Fruit fly (Drosophila melanogaster) whole organism, embryonic: Measurements from ENCODE around the gene CG7213.
A peak's percentile ranks its signal among the peaks of the same experiment; 100 is the strongest.

Experiments used
- Abd-B ChIP-seq: fragments of 200-800 bp; sonication (Bioruptor generic); optimal IDR thresholded peaks from 2 replicates; lab custom pipeline; 2018; ENCODE audit warnings: missing biosample characterization, mild to moderate bottlenecking, missing genetic modification characterization, moderate library complexity
- Atf6 ChIP-seq: fragments of 200-800 bp; sonication (Bioruptor generic); IDR thresholded peaks from 2 replicates; pipeline ENCODE4 v1.3.6; 2022; ENCODE audit warnings: missing biosample characterization, missing genetic modification characterization
- Awh ChIP-seq: fragments of 200-800 bp; sonication (Bioruptor generic); IDR thresholded peaks from 2 replicates; pipeline ENCODE4, ENCODE4 v1.3.6; 2022; ENCODE audit warnings: missing biosample characterization, missing genetic modification characterization
- Bgb ChIP-seq: fragments of 200-800 bp; sonication (Bioruptor generic); IDR thresholded peaks from 2 replicates; pipeline ENCODE4 v1.3.6; 2022; ENCODE audit warnings: missing biosample characterization, missing genetic modification characterization; ENCODE audit not compliant: partially characterized antibody
- CG10565 ChIP-seq: fragments of 200-800 bp; sonication (Bioruptor generic); optimal IDR thresholded peaks from 3 replicates; lab custom pipeline; 2016; ENCODE audit warnings: missing biosample characterization, mild to moderate bottlenecking, missing genetic modification characterization
- CG10979 ChIP-seq: fragments of 200-800 bp; sonication (Bioruptor generic); optimal IDR thresholded peaks from 2 replicates; lab custom pipeline; 2018; ENCODE audit warnings: missing biosample characterization, mild to moderate bottlenecking, missing genetic modification characterization, moderate library complexity
- CG11247 ChIP-seq: fragments of 200-800 bp; sonication (Bioruptor generic); IDR thresholded peaks from 2 replicates; pipeline ENCODE4 v1.3.6; 2022; ENCODE audit warnings: missing biosample characterization, missing genetic modification characterization
- CG11695 ChIP-seq: fragments of 200-800 bp; sonication (Bioruptor generic); IDR thresholded peaks from 3 replicates; pipeline ENCODE4 v1.3.6; 2022; ENCODE audit warnings: missing biosample characterization, missing genetic modification characterization
- CG12236 ChIP-seq: fragments of 200-800 bp; sonication (Bioruptor generic); optimal IDR thresholded peaks from 2 replicates; lab custom pipeline; 2016; ENCODE audit warnings: missing biosample characterization, missing genetic modification characterization
- CG13287 ChIP-seq: fragments of 200-800 bp; sonication (Bioruptor generic); IDR thresholded peaks from 2 replicates; pipeline ENCODE4 v1.3.6; 2022; ENCODE audit warnings: missing biosample characterization, missing genetic modification characterization; ENCODE audit not compliant: partially characterized antibody
- CG13296 ChIP-seq: fragments of 200-800 bp; sonication (Bioruptor generic); optimal IDR thresholded peaks from 3 replicates; lab custom pipeline; 2018; ENCODE audit warnings: missing biosample characterization, mild to moderate bottlenecking, missing genetic modification characterization
- CG1647 ChIP-seq: fragments of 200-800 bp; sonication (Bioruptor generic); optimal IDR thresholded peaks from 3 replicates; lab custom pipeline; 2016; ENCODE audit warnings: missing biosample characterization, missing genetic modification characterization
- CG16815 ChIP-seq: fragments of 200-800 bp; sonication (Bioruptor generic); optimal IDR thresholded peaks from 3 replicates; lab custom pipeline; 2017; ENCODE audit warnings: missing biosample characterization, mild to moderate bottlenecking, missing genetic modification characterization
- CG17186 ChIP-seq: fragments of 200-800 bp; sonication (Bioruptor generic); optimal IDR thresholded peaks from 3 replicates; lab custom pipeline; 2017; ENCODE audit warnings: missing biosample characterization, missing genetic modification reagents, missing genetic modification characterization
- CG2889 ChIP-seq: fragments of 200-800 bp; sonication (Bioruptor generic); IDR thresholded peaks from 3 replicates; pipeline ENCODE4 v1.3.6; 2022; ENCODE audit warnings: missing biosample characterization, missing genetic modification characterization
- CG3407 ChIP-seq: fragments of 200-800 bp; sonication (Bioruptor generic); optimal IDR thresholded peaks from 2 replicates; lab custom pipeline; 2018; ENCODE audit warnings: missing biosample characterization, mild to moderate bottlenecking, missing genetic modification characterization
- CG3847 ChIP-seq: fragments of 200-800 bp; sonication (Bioruptor generic); IDR thresholded peaks from 2 replicates; pipeline ENCODE4 v1.3.6; 2022; ENCODE audit warnings: missing biosample characterization, missing genetic modification characterization
- CG5245 ChIP-seq: fragments of 200-800 bp; sonication (Bioruptor generic); optimal IDR thresholded peaks from 3 replicates; lab custom pipeline; 2016; ENCODE audit warnings: missing biosample characterization, missing genetic modification characterization
- CG9609 ChIP-seq: fragments of 200-800 bp; sonication (Bioruptor generic); optimal IDR thresholded peaks from 3 replicates; lab custom pipeline; 2016; ENCODE audit warnings: missing biosample characterization, missing genetic modification characterization
- CHES-1-like ChIP-seq: fragments of 200-800 bp; sonication (Bioruptor generic); optimal IDR thresholded peaks from 2 replicates; lab custom pipeline; 2016; ENCODE audit warnings: missing biosample characterization, missing genetic modification characterization
- Chrac-16 ChIP-seq: fragments of 200-800 bp; sonication (Bioruptor generic); optimal IDR thresholded peaks from 3 replicates; lab custom pipeline; 2016; ENCODE audit warnings: missing biosample characterization, missing genetic modification characterization
- E2f2 ChIP-seq: fragments of 200-800 bp; sonication (Bioruptor generic); IDR thresholded peaks from 2 replicates; pipeline ENCODE4 v1.3.6; 2022; ENCODE audit warnings: missing biosample characterization, missing genetic modification characterization
- Ets97D ChIP-seq: fragments of 200-800 bp; sonication (Bioruptor generic); optimal IDR thresholded peaks from 3 replicates; lab custom pipeline; 2016; ENCODE audit warnings: missing biosample characterization, missing genetic modification characterization
- Hand ChIP-seq: fragments of 200-800 bp; sonication (Bioruptor generic); optimal IDR thresholded peaks from 2 replicates; lab custom pipeline; 2017; ENCODE audit warnings: mild to moderate bottlenecking, missing biosample characterization, missing genetic modification reagents, missing genetic modification characterization
- Hey ChIP-seq: fragments of 200-800 bp; sonication (Bioruptor generic); optimal IDR thresholded peaks from 3 replicates; lab custom pipeline; 2018; ENCODE audit warnings: missing biosample characterization, mild to moderate bottlenecking, missing genetic modification characterization
- Hr51 ChIP-seq, 2 experiments: fragments of 200-800 bp; sonication (Bioruptor generic); optimal IDR thresholded peaks; 2 replicates in 1 of 2; 3 replicates in 1 of 2; lab custom pipeline; 2016 to 2018; ENCODE audit warnings: missing biosample characterization in 2 of 2, missing genetic modification characterization in 2 of 2, mild to moderate bottlenecking in 1 of 2, moderate library complexity in 1 of 2
- NC2β ChIP-seq: fragments of 200-800 bp; sonication (Bioruptor generic); optimal IDR thresholded peaks from 2 replicates; lab custom pipeline; 2016; ENCODE audit warnings: missing biosample characterization, missing genetic modification characterization
- NK7.1 ChIP-seq: fragments of 200-800 bp; sonication (Bioruptor generic); optimal IDR thresholded peaks from 3 replicates; lab custom pipeline; 2016; ENCODE audit warnings: missing biosample characterization, missing genetic modification characterization
- Oli ChIP-seq: fragments of 200-800 bp; sonication (Bioruptor generic); optimal IDR thresholded peaks from 2 replicates; lab custom pipeline; 2018; ENCODE audit warnings: missing biosample characterization, mild to moderate bottlenecking, missing genetic modification characterization, moderate library complexity
- Opbp ChIP-seq: fragments of 200-800 bp; sonication (Bioruptor generic); IDR thresholded peaks from 3 replicates; pipeline ENCODE4 v1.3.6; 2022; ENCODE audit warnings: missing biosample characterization, missing genetic modification characterization; ENCODE audit not compliant: partially characterized antibody
- Rx ChIP-seq: fragments of 200-800 bp; sonication (Bioruptor generic); IDR thresholded peaks from 2 replicates; pipeline ENCODE4 v1.3.6; 2022; ENCODE audit warnings: missing biosample characterization, missing genetic modification characterization
- Six4 ChIP-seq: fragments of 200-800 bp; sonication (Bioruptor generic); optimal IDR thresholded peaks from 2 replicates; lab custom pipeline; 2016; ENCODE audit warnings: missing biosample characterization, missing genetic modification characterization
- Sry-δ ChIP-seq: fragments of 200-800 bp; sonication (Bioruptor generic); optimal IDR thresholded peaks from 2 replicates; lab custom pipeline; 2016; ENCODE audit warnings: missing biosample characterization, missing genetic modification characterization
- Taf1 ChIP-seq: fragments of 200-800 bp; sonication (Bioruptor generic); IDR thresholded peaks from 2 replicates; pipeline ENCODE4 v1.3.6; 2022; ENCODE audit warnings: missing biosample characterization, missing genetic modification characterization
- Trl ChIP-seq, 3 experiments: fragments of >200 bp in 2 of 3; fragments of 200-800 bp in 1 of 3; sonication (Bioruptor generic) in 1 of 3; optimal IDR thresholded peaks; 2 replicates in 1 of 3; 3 replicates in 2 of 3; lab custom pipeline; 2016 to 2017; ENCODE audit warnings: missing biosample characterization in 1 of 3, missing genetic modification characterization in 1 of 3
- Usf ChIP-seq: fragments of 200-800 bp; sonication (Bioruptor generic); optimal IDR thresholded peaks from 2 replicates; lab custom pipeline; 2017; ENCODE audit warnings: missing genotype, missing biosample characterization, missing genetic modification characterization
- Xrp1 ChIP-seq: fragments of 200-800 bp; sonication (Bioruptor generic); IDR thresholded peaks from 2 replicates; pipeline ENCODE4 v1.3.6; 2022; ENCODE audit warnings: missing biosample characterization, missing genetic modification characterization
- disco-r ChIP-seq: fragments of 200-800 bp; sonication (Bioruptor generic); optimal IDR thresholded peaks from 2 replicates; lab custom pipeline; 2016; ENCODE audit warnings: missing biosample characterization, missing genetic modification characterization
- exex ChIP-seq: fragments of 200-800 bp; sonication (Bioruptor generic); optimal IDR thresholded peaks from 4 replicates; lab custom pipeline; 2018; ENCODE audit warnings: missing biosample characterization, mild to moderate bottlenecking, missing genetic modification characterization, moderate library complexity
- gro ChIP-seq: fragments of 200-800 bp; sonication (Bioruptor generic); optimal IDR thresholded peaks from 2 replicates; lab custom pipeline; 2016; ENCODE audit warnings: missing biosample characterization, missing genetic modification characterization
- kah ChIP-seq: fragments of 200-800 bp; sonication (Bioruptor generic); optimal IDR thresholded peaks from 2 replicates; lab custom pipeline; 2018; ENCODE audit warnings: missing biosample characterization, mild to moderate bottlenecking, missing genetic modification characterization
- nerfin-1 ChIP-seq: fragments of 200-800 bp; sonication (Bioruptor generic); optimal IDR thresholded peaks from 3 replicates; lab custom pipeline; 2019; ENCODE audit warnings: missing biosample characterization, mild to moderate bottlenecking, missing genetic modification characterization, moderate library complexity
- nmo ChIP-seq: fragments of 200-800 bp; sonication (Bioruptor generic); optimal IDR thresholded peaks from 2 replicates; lab custom pipeline; 2018; ENCODE audit warnings: missing biosample characterization, mild to moderate bottlenecking, missing genetic modification characterization, moderate library complexity
- pan ChIP-seq, 4 experiments: fragments of >200 bp in 3 of 4; fragments of 200-800 bp in 1 of 4; sonication (Bioruptor generic) in 1 of 4; optimal IDR thresholded peaks in 3 of 4; IDR thresholded peaks in 1 of 4; 2 replicates each; pipeline versions ENCODE4 v1.3.6 to Lab custom; 2017 to 2022; ENCODE audit warnings: missing biosample characterization in 2 of 4, missing genetic modification characterization in 2 of 4, mixed read lengths in 1 of 4
- sqz ChIP-seq: fragments of 200-800 bp; sonication (Bioruptor generic); optimal IDR thresholded peaks from 3 replicates; lab custom pipeline; 2018; ENCODE audit warnings: missing biosample characterization, mild to moderate bottlenecking, missing genetic modification characterization
- sr ChIP-seq: fragments of 200-800 bp; sonication (Bioruptor generic); IDR thresholded peaks from 3 replicates; pipeline ENCODE4 v1.3.6; 2022; ENCODE audit warnings: missing biosample characterization, missing genetic modification characterization
- stc ChIP-seq: fragments of 200-800 bp; sonication (Bioruptor generic); IDR thresholded peaks from 2 replicates; pipeline ENCODE4 v1.3.6; 2022; ENCODE audit warnings: missing biosample characterization, missing genetic modification characterization

Gene CG7213

DNA sequence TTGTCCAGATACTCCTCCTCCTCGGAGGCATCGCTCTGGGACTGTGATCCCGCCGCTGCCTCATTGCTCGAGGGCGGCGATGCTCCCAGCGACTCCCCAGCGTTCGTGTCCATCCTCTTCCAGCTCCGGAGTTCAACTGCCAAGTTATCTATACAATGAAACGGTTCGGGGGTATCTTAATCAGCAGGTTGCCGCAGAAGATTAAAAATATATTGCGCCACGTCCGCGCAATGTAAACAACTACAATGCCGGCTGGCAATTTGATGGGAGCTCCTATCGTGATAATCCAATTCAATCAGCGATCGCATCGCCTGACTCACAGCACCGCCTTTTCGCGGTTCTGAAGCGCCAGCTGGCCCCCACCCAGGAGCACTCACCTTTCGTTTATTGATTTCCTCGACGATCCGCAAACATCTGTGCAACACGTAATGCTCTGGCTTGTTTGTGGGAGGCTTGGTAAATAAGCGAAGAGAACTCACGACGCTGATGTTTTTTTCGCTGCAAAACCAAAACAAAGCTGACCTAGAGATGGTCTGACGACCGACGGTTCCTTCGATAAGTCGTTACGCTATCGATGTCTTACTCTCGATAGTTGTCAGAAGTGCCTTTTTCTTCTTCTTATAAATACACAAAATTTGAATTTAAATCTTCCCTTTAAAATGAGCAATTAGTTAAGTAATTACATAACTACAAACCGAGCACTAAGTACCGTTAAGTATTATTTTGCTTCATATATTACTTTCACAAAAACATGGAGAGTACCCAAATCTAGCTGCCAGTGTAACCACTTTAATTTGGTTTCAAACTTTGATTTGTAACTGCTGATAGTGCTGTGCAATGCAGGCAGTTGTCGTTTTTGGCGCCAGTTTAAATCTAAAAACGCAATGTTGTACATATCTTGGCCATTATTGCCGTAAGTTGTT is 49.2 kb upstream of the CG7213 start, which contains the start of gene cert (continued):
- TF ChIP-seq Xrp1 (GFP tag; lab: Robert Waterston, UW) (0 out of 2 replicates have a peak, but pooled peaks have one; percentile 14), CG3407 (GFP tag; lab: Kevin White, UChicago) (no peak), CG11247 (GFP tag; lab: Robert Waterston, UW) (no peak), kah (GFP tag; lab: Kevin White, UChicago) (peak; percentile 94), Abd-B (GFP tag; lab: Kevin White, UChicago) (peak; percentile 16), CG12236 (GFP tag; lab: Kevin White, UChicago) (no peak), disco-r (GFP tag; lab: Kevin White, UChicago) (no peak), CG13296 (GFP tag; lab: Kevin White, UChicago) (peak; percentile 8), CG17186 (peak; percentile 13), Six4 (GFP tag; lab: Kevin White, UChicago) (no peak), nerfin-1 (no peak), CG11695 (0 out of 3 replicates have a peak, but pooled peaks have one; percentile 40), CHES-1-like (GFP tag; lab: Kevin White, UChicago) (peak; percentile 42), Hey (tag; lab: Kevin White, UChicago) (peak; percentile 14), NC2β (GFP tag; lab: Kevin White, UChicago) (peak; percentile 33), nmo (GFP tag; lab: Kevin White, UChicago) (peak; percentile 70), CG5245 (GFP tag; lab: Kevin White, UChicago) (no peak), NK7.1 (no peak), CG10979 (no peak), Oli (tag; lab: Kevin White, UChicago) (no peak), Rx (GFP tag; lab: Robert Waterston, UW) (no peak), Hr51 (GFP tag; optimal IDR thresholded peaks at IDR 0.05; lab: Kevin White, UChicago) (no peak), Taf1 (GFP tag; lab: Robert Waterston, UW) (no peak), Bgb (peak; percentile 90), CG1647 (no peak), Sry-δ (GFP tag; lab: Kevin White, UChicago) (peak; percentile 98), CG9609 (GFP tag; lab: Kevin White, UChicago) (no peak), exex (tag; lab: Kevin White, UChicago) (peak; percentile 67), Chrac-16 (GFP tag; lab: Kevin White, UChicago) (peak; percentile 22), CG3847 (GFP tag; lab: Robert Waterston, UW) (peak; percentile 49), Trl (optimal IDR thresholded peaks at IDR 0.05; lab: Kevin White, UChicago) (no peak), Trl (GFP tag; optimal IDR thresholded peaks at IDR 0.05; lab: Kevin White, UChicago) (peak; percentile 4), CG16815 (GFP tag; lab: Kevin White, UChicago) (no peak), E2f2 (GFP tag; lab: Robert Waterston, UW) (peak; percentile 92), stc (GFP tag; lab: Robert Waterston, UW) (peak; percentile 36; the same call in 1 of the 2 replicates), gro (peak; percentile 23), Awh (GFP tag; lab: Robert Waterston, UW) (0 out of 2 replicates have a peak, but pooled peaks have one; percentile 25), pan (optimal IDR thresholded peaks at IDR 0.05; lab: Kevin White, UChicago) (no peak), pan (GFP tag; optimal IDR thresholded peaks at IDR 0.05 in 1 of 2, IDR thresholded peaks at IDR 0.05 in 1 of 2) (no peak), Hand (GFP tag; lab: Kevin White, UChicago) (peak; percentile 18), Atf6 (0 out of 2 replicates have a peak, but pooled peaks have one; percentile 14), CG13287 (GFP tag; lab: Robert Waterston, UW) (peak; percentile 94), Opbp (GFP tag; lab: Robert Waterston, UW) (peak; percentile 90), CG10565 (GFP tag; lab: Kevin White, UChicago) (no peak), CG2889 (no peak), sr (GFP tag; lab: Robert Waterston, UW) (no peak), sqz (peak; percentile 31), Ets97D (peak; percentile 65), Usf (GFP tag; lab: Kevin White, UChicago) (no peak)
